Fruit fly (Drosophila melanogaster) whole organism, prepupa: ENCODE data around the gene sim.
A peak's percentile ranks its signal among the peaks of the same experiment; 100 is the strongest.

Experiments
- Blimp-1 ChIP-seq: fragments of 200-800 bp; sonication (Bioruptor generic); optimal IDR thresholded peaks from 3 replicates; lab custom pipeline; 2017; ENCODE audit warnings: missing biosample characterization, missing genetic modification characterization, mild to moderate bottlenecking, moderate library complexity, missing genetic modification reagents
- CG10631 ChIP-seq: fragments of 200-800 bp; sonication (Bioruptor generic); optimal IDR thresholded peaks from 2 replicates; lab custom pipeline; 2016; ENCODE audit warnings: missing biosample characterization, missing genetic modification characterization
- CG10669 ChIP-seq: fragments of 200-800 bp; sonication (Bioruptor generic); optimal IDR thresholded peaks from 3 replicates; lab custom pipeline; 2018; ENCODE audit warnings: missing biosample characterization, mild to moderate bottlenecking, missing genetic modification characterization, moderate library complexity
- CG1621 ChIP-seq: fragments of 200-800 bp; sonication (Bioruptor generic); optimal IDR thresholded peaks from 3 replicates; lab custom pipeline; 2018; ENCODE audit warnings: missing biosample characterization, mild to moderate bottlenecking, missing genetic modification characterization
- CG16779 ChIP-seq: fragments of 200-800 bp; sonication (Bioruptor generic); optimal IDR thresholded peaks from 3 replicates; lab custom pipeline; 2017; ENCODE audit warnings: missing biosample characterization, mild to moderate bottlenecking, missing genetic modification characterization
- CG3032 ChIP-seq: fragments of 200-800 bp; optimal IDR thresholded peaks from 2 replicates; lab custom pipeline; 2019; ENCODE audit warnings: missing biosample characterization, mild to moderate bottlenecking, missing genetic modification characterization, moderate library complexity
- CG31627 ChIP-seq: fragments of 200-800 bp; sonication (Bioruptor generic); optimal IDR thresholded peaks from 3 replicates; lab custom pipeline; 2016; ENCODE audit warnings: missing biosample characterization, missing genetic modification characterization
- CG32006 ChIP-seq: fragments of 200-800 bp; sonication (Bioruptor generic); optimal IDR thresholded peaks from 3 replicates; lab custom pipeline; 2017; ENCODE audit warnings: missing biosample characterization, mild to moderate bottlenecking, missing genetic modification characterization
- CG3919 ChIP-seq: fragments of 200-800 bp; sonication (Bioruptor generic); optimal IDR thresholded peaks from 3 replicates; lab custom pipeline; 2016; ENCODE audit warnings: missing biosample characterization, missing genetic modification characterization
- CG6163 ChIP-seq: fragments of 200-800 bp; sonication (Bioruptor generic); IDR thresholded peaks from 3 replicates; pipeline ENCODE4 v1.3.6; 2022; ENCODE audit warnings: missing biosample characterization, missing genetic modification characterization
- CG6276 ChIP-seq: fragments of 200-800 bp; sonication (Bioruptor generic); optimal IDR thresholded peaks from 2 replicates; lab custom pipeline; 2017; ENCODE audit warnings: missing biosample characterization, mild to moderate bottlenecking, missing genetic modification characterization
- CG6792 ChIP-seq: fragments of 200-800 bp; sonication (Bioruptor generic); optimal IDR thresholded peaks from 3 replicates; lab custom pipeline; 2016; ENCODE audit warnings: missing biosample characterization, missing genetic modification characterization
- CG6808 ChIP-seq: fragments of 200-800 bp; sonication (Bioruptor generic); optimal IDR thresholded peaks from 3 replicates; lab custom pipeline; 2017; ENCODE audit warnings: missing biosample characterization, missing genetic modification characterization, mild to moderate bottlenecking, moderate library complexity, missing genetic modification reagents
- CG7368 ChIP-seq: fragments of 200-800 bp; sonication (Bioruptor generic); optimal IDR thresholded peaks from 3 replicates; lab custom pipeline; 2016; ENCODE audit warnings: missing biosample characterization, missing genetic modification characterization
- CG8119 ChIP-seq: fragments of 200-800 bp; sonication (Bioruptor generic); IDR thresholded peaks from 3 replicates; pipeline ENCODE4 v1.3.6; 2022; ENCODE audit warnings: missing biosample characterization, missing genetic modification characterization
- CG8319 ChIP-seq: fragments of 200-800 bp; sonication (Bioruptor generic); optimal IDR thresholded peaks from 3 replicates; lab custom pipeline; 2016; ENCODE audit warnings: missing biosample characterization, missing genetic modification characterization
- CG8632 ChIP-seq: fragments of 200-800 bp; sonication (Bioruptor generic); optimal IDR thresholded peaks from 3 replicates; lab custom pipeline; 2016; ENCODE audit warnings: missing biosample characterization, missing genetic modification characterization
- CG9139 ChIP-seq: fragments of 200-800 bp; sonication (Bioruptor generic); optimal IDR thresholded peaks from 3 replicates; lab custom pipeline; 2017; ENCODE audit warnings: missing biosample characterization, mild to moderate bottlenecking, missing genetic modification characterization
- Eip75B ChIP-seq: fragments of 200-800 bp; sonication (Bioruptor generic); optimal IDR thresholded peaks from 3 replicates; lab custom pipeline; 2016; ENCODE audit warnings: missing biosample characterization, missing genetic modification characterization
- Eip78C ChIP-seq: fragments of 200-800 bp; sonication (Bioruptor generic); peaks from one replicate; lab custom pipeline; 2016; ENCODE audit warnings: missing biosample characterization, missing genetic modification characterization
- Eip93F ChIP-seq: fragments of 200-800 bp; sonication (Bioruptor generic); optimal IDR thresholded peaks from 2 replicates; lab custom pipeline; 2016; ENCODE audit warnings: missing biosample characterization, mild to moderate bottlenecking, missing genetic modification characterization
- Ets21C ChIP-seq: fragments of 200-800 bp; sonication (Bioruptor generic); optimal IDR thresholded peaks from 3 replicates; lab custom pipeline; 2016; ENCODE audit warnings: missing biosample characterization, missing genetic modification characterization
- Ets96B ChIP-seq: fragments of 200-800 bp; optimal IDR thresholded peaks from 2 replicates; lab custom pipeline; 2019; ENCODE audit warnings: missing biosample characterization, mild to moderate bottlenecking, missing genetic modification characterization, moderate library complexity
- Gug ChIP-seq: fragments of 200-800 bp; sonication (Bioruptor generic); IDR thresholded peaks from 2 replicates; pipeline ENCODE4 v1.3.6; 2022; ENCODE audit warnings: missing biosample characterization, missing genetic modification characterization
- Hr39 ChIP-seq: fragments of 200-800 bp; sonication (Bioruptor generic); optimal IDR thresholded peaks from 2 replicates; lab custom pipeline; 2016; ENCODE audit warnings: missing biosample characterization, missing genetic modification characterization
- Hr4 ChIP-seq: fragments of 200-800 bp; sonication (Bioruptor generic); optimal IDR thresholded peaks from 3 replicates; lab custom pipeline; 2016; ENCODE audit warnings: missing biosample characterization, missing genetic modification characterization
- Lpt ChIP-seq: fragments of 200-800 bp; sonication (Bioruptor generic); optimal IDR thresholded peaks from 3 replicates; lab custom pipeline; 2016; ENCODE audit warnings: missing biosample characterization, missing genetic modification characterization
- Met ChIP-seq: fragments of 200-800 bp; sonication (Bioruptor generic); optimal IDR thresholded peaks from 3 replicates; lab custom pipeline; 2016; ENCODE audit warnings: missing biosample characterization, missing genetic modification characterization
- OdsH ChIP-seq: fragments of 200-800 bp; sonication (Bioruptor generic); optimal IDR thresholded peaks from 3 replicates; lab custom pipeline; 2016; ENCODE audit warnings: missing biosample characterization, missing genetic modification characterization
- Smox ChIP-seq: fragments of 200-800 bp; sonication (Bioruptor generic); optimal IDR thresholded peaks from 3 replicates; lab custom pipeline; 2016; ENCODE audit warnings: missing biosample characterization, missing genetic modification characterization
- Sox14 ChIP-seq: fragments of 200-800 bp; sonication (Bioruptor generic); optimal IDR thresholded peaks from 3 replicates; lab custom pipeline; 2016; ENCODE audit warnings: missing biosample characterization, missing genetic modification characterization
- achi ChIP-seq: fragments of 200-800 bp; sonication (Bioruptor generic); optimal IDR thresholded peaks from 3 replicates; lab custom pipeline; 2016; ENCODE audit warnings: missing biosample characterization, missing genetic modification characterization
- acj6 ChIP-seq: fragments of 200-800 bp; sonication (Bioruptor generic); optimal IDR thresholded peaks from 3 replicates; lab custom pipeline; 2016; ENCODE audit warnings: missing biosample characterization, missing genetic modification characterization
- cyc ChIP-seq: fragments of 200-800 bp; sonication (Bioruptor generic); optimal IDR thresholded peaks from 3 replicates; lab custom pipeline; 2016; ENCODE audit warnings: missing biosample characterization, missing genetic modification characterization
- dac ChIP-seq: fragments of 200-800 bp; sonication (Bioruptor generic); optimal IDR thresholded peaks from 2 replicates; lab custom pipeline; 2017; ENCODE audit warnings: missing biosample characterization, mild to moderate bottlenecking, missing genetic modification characterization
- dsx ChIP-seq: fragments of 200-800 bp; optimal IDR thresholded peaks from 3 replicates; lab custom pipeline; 2019; ENCODE audit warnings: missing biosample characterization, mild to moderate bottlenecking, missing genetic modification characterization, moderate library complexity; ENCODE audit not compliant: poor library complexity, severe bottlenecking
- esn ChIP-seq: fragments of 200-800 bp; sonication (Bioruptor generic); optimal IDR thresholded peaks from 2 replicates; lab custom pipeline; 2016; ENCODE audit warnings: missing biosample characterization, mild to moderate bottlenecking, missing genetic modification characterization, moderate library complexity
- fd59A ChIP-seq: fragments of 200-800 bp; sonication (Bioruptor generic); optimal IDR thresholded peaks from 2 replicates; lab custom pipeline; 2017; ENCODE audit warnings: missing biosample characterization, mild to moderate bottlenecking, missing genetic modification characterization, missing genetic modification reagents
- fd85E ChIP-seq: fragments of 200-800 bp; sonication (Bioruptor generic); optimal IDR thresholded peaks from 3 replicates; lab custom pipeline; 2016; ENCODE audit warnings: missing biosample characterization, missing genetic modification characterization
- fkh ChIP-seq: fragments of 200-800 bp; sonication (Bioruptor generic); optimal IDR thresholded peaks from 3 replicates; lab custom pipeline; 2017; ENCODE audit warnings: missing biosample characterization, mild to moderate bottlenecking, missing genetic modification characterization, moderate library complexity
- lz ChIP-seq: fragments of 200-800 bp; sonication (Bioruptor generic); optimal IDR thresholded peaks from 3 replicates; lab custom pipeline; 2016; ENCODE audit warnings: missing biosample characterization, missing genetic modification characterization
- net ChIP-seq: fragments of 200-800 bp; sonication (Bioruptor generic); optimal IDR thresholded peaks from 3 replicates; lab custom pipeline; 2016; ENCODE audit warnings: missing biosample characterization, missing genetic modification characterization
- pdm3 ChIP-seq: fragments of 200-800 bp; sonication (Bioruptor generic); optimal IDR thresholded peaks from 3 replicates; lab custom pipeline; 2016; ENCODE audit warnings: missing biosample characterization, missing genetic modification characterization
- salr ChIP-seq, 2 experiments: fragments of 200-800 bp; sonication (Bioruptor generic); optimal IDR thresholded peaks; 3 replicates each; lab custom pipeline; 2016 to 2018; ENCODE audit warnings: missing biosample characterization in 2 of 2, missing genetic modification characterization in 2 of 2, mild to moderate bottlenecking in 1 of 2
- spab ChIP-seq: fragments of 200-800 bp; sonication (Bioruptor generic); optimal IDR thresholded peaks from 2 replicates; lab custom pipeline; 2017; ENCODE audit warnings: missing biosample characterization, mild to moderate bottlenecking, missing genetic modification characterization, missing genetic modification reagents
- ss ChIP-seq, 2 experiments: fragments of 200-800 bp; sonication (Bioruptor generic); optimal IDR thresholded peaks; 2 replicates in 1 of 2; 3 replicates in 1 of 2; lab custom pipeline; 2017 to 2018; ENCODE audit warnings: mild to moderate bottlenecking in 2 of 2, missing biosample characterization in 2 of 2, missing genetic modification characterization in 2 of 2, moderate library complexity in 1 of 2
- svp ChIP-seq: fragments of 200-800 bp; sonication (Bioruptor generic); peaks from one replicate; lab custom pipeline; 2016; ENCODE audit warnings: missing biosample characterization, missing genetic modification characterization
- topi ChIP-seq: fragments of 200-800 bp; sonication (Bioruptor generic); optimal IDR thresholded peaks from 3 replicates; lab custom pipeline; 2016; ENCODE audit warnings: missing biosample characterization, missing genetic modification characterization
- vri ChIP-seq: fragments of 200-800 bp; sonication (Bioruptor generic); optimal IDR thresholded peaks from 3 replicates; lab custom pipeline; 2016; ENCODE audit warnings: missing biosample characterization, mild to moderate bottlenecking, missing genetic modification characterization

Gene sim

dm6 chr3R:13038075-13038474 is 19.5 kb upstream of the sim start, which contains the start of gene CG11668:
TSS of gene CG11668 (plus strand) at chr3R:13038375.
- no peak for TF ChIP-seq Eip75B (GFP tag; lab: Kevin White, UChicago)
- no peak for TF ChIP-seq Blimp-1 (GFP tag; lab: Kevin White, UChicago)
- TF ChIP-seq Ets96B, result no peak
- TF ChIP-seq pdm3, result no peak
- TF ChIP-seq CG3032 (tag; lab: Kevin White, UChicago), result no peak
- no peak for TF ChIP-seq Lpt (GFP tag; lab: Kevin White, UChicago)
- no peak for TF ChIP-seq Hr39 (GFP tag; lab: Kevin White, UChicago)
- TF ChIP-seq CG32006, result no peak
- TF ChIP-seq CG10669, result no peak
- no peak for TF ChIP-seq dsx
- no peak for TF ChIP-seq CG8319
- no peak for TF ChIP-seq cyc (GFP tag; lab: Kevin White, UChicago)
- TF ChIP-seq Gug (GFP tag; lab: Robert Waterston, UW), result no peak
- TF ChIP-seq Smox (GFP tag; lab: Kevin White, UChicago), result no peak
- no peak for TF ChIP-seq topi
- TF ChIP-seq lz, result no peak

DNA sequence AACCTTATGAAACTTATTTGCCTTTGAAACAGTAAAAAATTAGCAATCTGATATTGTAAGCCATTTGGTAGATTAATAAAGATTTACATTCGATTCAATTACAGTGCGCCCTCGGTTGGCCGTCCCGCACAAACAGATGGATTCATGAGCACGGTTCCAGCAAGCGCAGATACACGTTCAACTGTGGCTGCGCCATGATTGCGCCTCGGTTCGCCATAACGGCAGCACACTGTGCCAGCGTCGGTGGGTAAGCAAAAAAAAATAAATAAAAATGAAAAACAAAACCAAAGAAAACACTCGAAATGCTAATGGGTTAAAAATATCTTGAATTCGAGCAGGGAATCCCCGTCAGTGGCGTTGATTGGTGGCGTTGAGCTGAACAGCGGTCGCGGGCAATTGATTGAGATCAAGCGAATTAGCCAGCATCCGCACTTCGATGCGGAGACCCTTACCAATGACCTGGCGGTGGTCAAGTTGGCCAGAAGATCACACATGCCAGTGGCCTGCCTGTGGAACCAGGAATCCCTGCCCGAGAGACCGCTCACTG is 18.4 kb upstream of the sim start:
- TF ChIP-seq Sox14 (GFP tag; lab: Kevin White, UChicago), result peak; percentile 24
- no peak for TF ChIP-seq Gug (GFP tag; lab: Robert Waterston, UW)
- TF ChIP-seq Hr39 (GFP tag; lab: Kevin White, UChicago), result peak; percentile 51
- TF ChIP-seq CG3919, result no peak
- peak; percentile 54; the same call in 2 of the 3 replicates for TF ChIP-seq CG6163
- no peak for TF ChIP-seq CG6276 (GFP tag; lab: Kevin White, UChicago)
- TF ChIP-seq dsx, result no peak
- TF ChIP-seq esn (GFP tag; lab: Kevin White, UChicago), result no peak
- 0 out of 3 replicates have a peak, but pooled peaks have one; percentile 32 for TF ChIP-seq CG8119 (GFP tag; lab: Robert Waterston, UW)
- TF ChIP-seq Lpt (GFP tag; lab: Kevin White, UChicago), result no peak
- no peak for TF ChIP-seq dac (GFP tag; lab: Kevin White, UChicago)
- peak; percentile 43 for TF ChIP-seq CG31627
- peak; percentile 16 for TF ChIP-seq CG6808 (GFP tag; lab: Kevin White, UChicago)
- TF ChIP-seq acj6 (GFP tag; lab: Kevin White, UChicago), result no peak
- TF ChIP-seq Ets21C (GFP tag; lab: Kevin White, UChicago), result no peak
- TF ChIP-seq spab (GFP tag; lab: Kevin White, UChicago), result peak; percentile 9
- TF ChIP-seq CG16779 (tag; lab: Kevin White, UChicago), result no peak
- TF ChIP-seq CG1621, result no peak
- TF ChIP-seq cyc (GFP tag; lab: Kevin White, UChicago), result peak; percentile 17
- TF ChIP-seq CG6792 (GFP tag; lab: Kevin White, UChicago), result no peak
- no peak for TF ChIP-seq salr (GFP tag; optimal IDR thresholded peaks at IDR 0.05; lab: Kevin White, UChicago)
- no peak for TF ChIP-seq CG9139 (GFP tag; lab: Kevin White, UChicago)
- TF ChIP-seq Eip78C, result peak; percentile 57
- peak; percentile 17 for TF ChIP-seq achi (GFP tag; lab: Kevin White, UChicago)
- TF ChIP-seq CG10631 (GFP tag; lab: Kevin White, UChicago), result no peak
- TF ChIP-seq CG3032 (tag; lab: Kevin White, UChicago), result no peak
- TF ChIP-seq vri (GFP tag; lab: Kevin White, UChicago), result no peak
- no peak for TF ChIP-seq CG7368 (GFP tag; lab: Kevin White, UChicago)
- no peak for TF ChIP-seq fkh
- TF ChIP-seq CG8632, result peak; percentile 27
- no peak for TF ChIP-seq Blimp-1 (GFP tag; lab: Kevin White, UChicago)
- TF ChIP-seq Eip75B (GFP tag; lab: Kevin White, UChicago), result no peak
- TF ChIP-seq net (GFP tag; lab: Kevin White, UChicago), result peak; percentile 8
- TF ChIP-seq CG10669, result no peak
- no peak for TF ChIP-seq fd85E (GFP tag; lab: Kevin White, UChicago)
- no peak for TF ChIP-seq OdsH (GFP tag; lab: Kevin White, UChicago)
- no peak for TF ChIP-seq ss (GFP tag; optimal IDR thresholded peaks at IDR 0.05; lab: Kevin White, UChicago)
- TF ChIP-seq Ets96B, result no peak
- TF ChIP-seq svp, result peak; percentile 64
- TF ChIP-seq Eip93F (GFP tag; lab: Kevin White, UChicago), result no peak
- TF ChIP-seq Met (GFP tag; lab: Kevin White, UChicago), result peak; percentile 51
- no peak for TF ChIP-seq fd59A (GFP tag; lab: Kevin White, UChicago)
- TF ChIP-seq Hr4 (GFP tag; lab: Kevin White, UChicago), result no peak
